Worm (Caenorhabditis elegans): ENCODE measurements around the gene degl-1.

DNA sequence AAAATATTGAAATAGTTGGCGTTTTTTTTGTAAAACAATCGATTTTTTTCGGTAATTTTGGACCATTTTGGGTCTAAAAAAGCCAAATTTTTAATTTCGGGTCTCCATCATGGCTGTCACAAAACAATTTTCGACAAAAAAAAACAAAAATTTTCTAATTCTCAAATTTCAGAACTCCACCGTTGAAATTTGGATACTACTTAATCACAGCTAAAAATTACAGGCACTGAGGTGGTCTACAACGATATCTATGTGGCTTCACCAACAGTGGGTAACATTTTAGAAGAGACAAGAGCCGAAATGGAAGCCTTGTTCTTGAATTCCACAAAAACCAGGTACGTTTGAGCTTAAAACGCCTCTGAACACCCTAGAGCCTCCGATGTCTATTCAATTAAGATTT, 31.1 kb upstream of the degl-1 start, which contains the start of gene Y57G11C.1142:
- TF ChIP-seq tra-4 (tag; optimal IDR thresholded peaks at IDR 0.05) (no peak), ceh-13 (GFP tag; optimal IDR thresholded peaks at IDR 0.05) (no peak), flt-1 (GFP tag; IDR thresholded peaks at IDR 0.05) (no peak), scrt-1 (GFP tag; IDR thresholded peaks at IDR 0.05) (no peak), aly-1 (tag; optimal IDR thresholded peaks at IDR 0.05) (no peak), pes-1 (GFP tag; IDR thresholded peaks at IDR 0.05) (no peak), sea-1 (GFP tag; conservative IDR thresholded peaks at IDR 0.05) (no peak), ama-1 (optimal IDR thresholded peaks at IDR 0.05) (no peak), ceh-36 (tag; optimal IDR thresholded peaks at IDR 0.05) (no peak), hmg-4 (GFP tag; optimal IDR thresholded peaks at IDR 0.05) (no peak), tbx-11 (GFP tag; IDR thresholded peaks at IDR 0.05) (no peak)
